Worm (Caenorhabditis elegans): ENCODE measurements around the gene F46G10.1.

Gene F46G10.1

DNA sequence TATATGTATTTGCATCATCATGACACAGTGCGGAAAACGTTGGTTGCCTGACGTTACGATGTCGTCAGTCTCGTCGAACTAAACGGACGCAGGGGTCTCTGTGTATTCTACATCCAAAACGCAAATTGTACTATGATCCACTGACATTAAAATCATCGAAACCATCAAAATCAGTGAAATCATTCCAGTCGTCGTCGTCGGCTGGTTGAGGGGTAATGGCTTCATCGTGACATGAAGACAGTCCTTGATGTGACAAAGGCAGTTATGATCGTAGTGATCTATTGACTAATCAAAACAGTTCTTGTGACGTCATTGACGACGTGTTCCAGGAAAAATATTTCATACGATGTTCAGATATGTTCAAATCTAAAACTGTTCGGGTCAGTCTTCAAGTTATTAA, 46.1 kb upstream of the F46G10.1 start (continued):
- TF ChIP-seq pag-3 (tag; optimal IDR thresholded peaks at IDR 0.05; ENCODE audit: borderline replicate concordance, insufficient read depth) (no peak), lin-13 (GFP tag; optimal IDR thresholded peaks at IDR 0.05) (no peak), unc-30 (tag; optimal IDR thresholded peaks at IDR 0.05) (no peak), snu-23 (GFP tag; optimal IDR thresholded peaks at IDR 0.05) (peak; percentile 33), pqm-1 (tag; optimal IDR thresholded peaks at IDR 0.05) (no peak)

ce11 chrX:13356469-13356868, 44.9 kb upstream of the F46G10.1 start:
- TF ChIP-seq pag-3 (tag; optimal IDR thresholded peaks at IDR 0.05; ENCODE audit: borderline replicate concordance, insufficient read depth): peak; percentile 39
- no peak for TF ChIP-seq fos-1 (tag; optimal IDR thresholded peaks at IDR 0.05)
- TF ChIP-seq blmp-1 (tag; optimal IDR thresholded peaks at IDR 0.05): peak; percentile 92
- TF ChIP-seq skn-1 (tag; optimal IDR thresholded peaks at IDR 0.05): peak; percentile 23
- TF ChIP-seq tbx-2 (tag; optimal IDR thresholded peaks at IDR 0.05): peak; percentile 88
- peak; percentile 95 for TF ChIP-seq nhr-20 (tag; optimal IDR thresholded peaks at IDR 0.05)
- peak; percentile 94 for TF ChIP-seq lin-14 (GFP tag; optimal IDR thresholded peaks at IDR 0.05)
- no peak for TF ChIP-seq alr-1 (tag; optimal IDR thresholded peaks at IDR 0.05; ENCODE audit: borderline replicate concordance)
- no peak for TF ChIP-seq unc-130 (tag; optimal IDR thresholded peaks at IDR 0.05)
- peak; percentile 93 for TF ChIP-seq nhr-71 (tag; optimal IDR thresholded peaks at IDR 0.05)
- TF ChIP-seq mef-2 (tag; optimal IDR thresholded peaks at IDR 0.05): peak; percentile 45
- peak; percentile 4 for TF ChIP-seq xbp-1 (tag; optimal IDR thresholded peaks at IDR 0.05)
- no peak for TF ChIP-seq C34B4.2 (tag; optimal IDR thresholded peaks at IDR 0.05)
- peak; percentile 61 for TF ChIP-seq nhr-47 (tag; optimal IDR thresholded peaks at IDR 0.05)
- peak; percentile 7 for TF ChIP-seq sox-4 (tag; optimal IDR thresholded peaks at IDR 0.05)
- no peak for TF ChIP-seq isw-1 (GFP tag; IDR thresholded peaks at IDR 0.05)
- TF ChIP-seq ceh-90 (tag; optimal IDR thresholded peaks at IDR 0.05): no peak
- peak in 1 of 2 experiments; percentile 80 for TF ChIP-seq mdl-1 (tag; optimal IDR thresholded peaks at IDR 0.05)
- TF ChIP-seq nhr-90 (tag; optimal IDR thresholded peaks at IDR 0.05; ENCODE audit: poor library complexity): peak; percentile 75
- peak; percentile 10 for TF ChIP-seq irx-1 (tag; optimal IDR thresholded peaks at IDR 0.05)
- TF ChIP-seq snu-23 (GFP tag; optimal IDR thresholded peaks at IDR 0.05): peak; percentile 80
- TF ChIP-seq F16B12.6 (tag; optimal IDR thresholded peaks at IDR 0.05): no peak
- TF ChIP-seq elt-3 (tag; optimal IDR thresholded peaks at IDR 0.05): peak in 4 of 6 experiments; percentile 2 to 91 (median 64)
- TF ChIP-seq swsn-7 (tag; optimal IDR thresholded peaks at IDR 0.05): peak; percentile 18
- peak in 1 of 2 experiments; percentile 79 for TF ChIP-seq lin-35 (GFP tag; optimal IDR thresholded peaks at IDR 0.05)
- TF ChIP-seq lin-13 (GFP tag; optimal IDR thresholded peaks at IDR 0.05): peak; percentile 38
- peak; percentile 18 to 50 for TF ChIP-seq lsy-2 (tag; optimal IDR thresholded peaks at IDR 0.05)
- no peak for TF ChIP-seq aly-2 (tag; optimal IDR thresholded peaks at IDR 0.05)
- TF ChIP-seq snpc-4 (tag; optimal IDR thresholded peaks at IDR 0.05): no peak
- no peak for TF ChIP-seq unc-86 (tag; optimal IDR thresholded peaks at IDR 0.05)
- TF ChIP-seq nhr-237 (tag; optimal IDR thresholded peaks at IDR 0.05): no peak
- TF ChIP-seq efl-3 (GFP tag; optimal IDR thresholded peaks at IDR 0.05): no peak
- peak in 1 of 3 experiments; percentile 4 for TF ChIP-seq ceh-82 (tag; optimal IDR thresholded peaks at IDR 0.05)
- TF ChIP-seq nhr-85 (tag): peak; percentile 99
- TF ChIP-seq zip-4 (GFP tag; optimal IDR thresholded peaks at IDR 0.05): no peak
- TF ChIP-seq efl-1 (optimal IDR thresholded peaks at IDR 0.05): peak in 1 of 2 experiments; percentile 10
- no peak for TF ChIP-seq efl-1 (GFP tag; optimal IDR thresholded peaks at IDR 0.05 in 1 of 2)
- TF ChIP-seq ama-1 (optimal IDR thresholded peaks at IDR 0.05): no peak
- TF ChIP-seq jun-1 (tag; optimal IDR thresholded peaks at IDR 0.05): peak; percentile 72
- TF ChIP-seq C16A3.4 (tag; optimal IDR thresholded peaks at IDR 0.05): peak; percentile 23
- peak; percentile 58 for TF ChIP-seq lin-39 (tag; optimal IDR thresholded peaks at IDR 0.05)
- no peak for TF ChIP-seq tlp-1 (tag; optimal IDR thresholded peaks at IDR 0.05)
- TF ChIP-seq nhr-11 (tag; optimal IDR thresholded peaks at IDR 0.05): peak; percentile 20
- peak; percentile 47 to 68 for TF ChIP-seq egl-27 (tag; optimal IDR thresholded peaks at IDR 0.05)
- peak; percentile 69 for TF ChIP-seq rnt-1 (tag; optimal IDR thresholded peaks at IDR 0.05)
- no peak for TF ChIP-seq lin-15B (tag; optimal IDR thresholded peaks at IDR 0.05)
- TF ChIP-seq nhr-77 (tag; optimal IDR thresholded peaks at IDR 0.05): peak; percentile 38
- peak; percentile 62 for TF ChIP-seq mep-1 (tag; optimal IDR thresholded peaks at IDR 0.05)
- TF ChIP-seq nhr-19 (GFP tag; conservative IDR thresholded peaks at IDR 0.05): peak; percentile 91
- TF ChIP-seq elt-2 (tag; optimal IDR thresholded peaks at IDR 0.05): peak; percentile 77
